Worm (Caenorhabditis elegans) whole organism, L4 larva: ENCODE data around the gene F26F2.10.
A peak's percentile ranks its signal among the peaks of the same experiment; 100 is the strongest.

ENCODE experiments used
- D1046.2 ChIP-seq: fragments of 200-800 bp; sonication (Bioruptor generic); IDR thresholded peaks from 2 replicates; pipeline ENCODE4 v1.3.6; 2022; ENCODE audit warnings: missing genetic modification characterization, missing compliant biosample characterization
- F10B5.3 ChIP-seq: sonication (generic microtip); optimal IDR thresholded peaks from 2 replicates; lab custom pipeline; 2016; ENCODE audit warnings: mild to moderate bottlenecking, missing genetic modification characterization, missing compliant biosample characterization
- F44E2.7 ChIP-seq: fragments of 200-800 bp; sonication (Bioruptor generic); IDR thresholded peaks from 2 replicates; pipeline ENCODE4 v2.1.2; 2022; ENCODE audit warnings: missing genetic modification characterization, missing compliant biosample characterization
- R02D3.7 ChIP-seq: fragments of 150-350 bp; sonication (generic microtip); optimal IDR thresholded peaks from 3 replicates; lab custom pipeline; 2014; ENCODE audit warnings: missing biosample characterization, missing genetic modification characterization
- T26A8.4 ChIP-seq: fragments of 200-800 bp; sonication (Bioruptor generic); IDR thresholded peaks from 2 replicates; pipeline ENCODE4 v1.3.6; 2022; ENCODE audit warnings: missing genetic modification characterization, missing compliant biosample characterization
- Y5F2A.4 ChIP-seq: fragments of 200-800 bp; sonication (Bioruptor generic); optimal IDR thresholded peaks from 2 replicates; lab custom pipeline; 2018; ENCODE audit warnings: mild to moderate bottlenecking, missing genetic modification characterization, missing compliant biosample characterization
- ZK546.5 ChIP-seq, 2 experiments: sonication (generic microtip); optimal IDR thresholded peaks; 2 replicates each; lab custom pipeline; 2017; ENCODE audit warnings: missing biosample characterization in 2 of 2, missing genetic modification characterization in 2 of 2
- aha-1 ChIP-seq: fragments of 150-350 bp; peaks from one replicate; lab custom pipeline; 2014; ENCODE audit warnings: missing biosample characterization, missing genetic modification characterization
- ama-1 ChIP-seq: fragments of 150-350 bp; optimal IDR thresholded peaks from 2 replicates; lab custom pipeline; 2014; ENCODE audit warnings: inconsistent platforms, mixed read lengths
- ceh-62 ChIP-seq: sonication (generic microtip); optimal IDR thresholded peaks from 2 replicates; lab custom pipeline; 2017; ENCODE audit warnings: missing biosample characterization, missing genetic modification characterization
- ctbp-1 ChIP-seq: fragments of 200-800 bp; sonication (Bioruptor generic); IDR thresholded peaks from 2 replicates; pipeline ENCODE4 v1.3.6; 2022; ENCODE audit warnings: missing genetic modification reagents, missing genetic modification characterization, missing compliant biosample characterization
- daf-12 ChIP-seq: fragments of 150-350 bp; optimal IDR thresholded peaks from 2 replicates; lab custom pipeline; 2014; ENCODE audit warnings: missing biosample characterization, missing genetic modification reagents, missing genetic modification characterization
- daf-16 ChIP-seq, 3 experiments: sonication (generic microtip); optimal IDR thresholded peaks; 2 replicates each; lab custom pipeline; 2016 to 2017; ENCODE audit warnings: missing genetic modification characterization in 3 of 3, missing genetic modification reagents in 3 of 3, mild to moderate bottlenecking in 2 of 3, missing compliant biosample characterization in 2 of 3, missing biosample characterization in 1 of 3, moderate library complexity in 1 of 3
- dmd-9 ChIP-seq: fragments of 200-800 bp; sonication (Bioruptor generic); IDR thresholded peaks from 2 replicates; pipeline ENCODE4 v1.3.6; 2022; ENCODE audit warnings: missing genetic modification reagents, missing genetic modification characterization, missing compliant biosample characterization
- duxl-1 ChIP-seq: sonication (generic microtip); optimal IDR thresholded peaks from 2 replicates; lab custom pipeline; 2016; ENCODE audit warnings: mild to moderate bottlenecking, missing genetic modification characterization, moderate library complexity, missing compliant biosample characterization; ENCODE audit not compliant: poor library complexity
- egl-43 ChIP-seq: fragments of 200-800 bp; sonication (Bioruptor generic); IDR thresholded peaks from 2 replicates; pipeline ENCODE4 v1.3.6; 2022; ENCODE audit warnings: missing genetic modification reagents, missing genetic modification characterization, missing compliant biosample characterization
- hif-1 ChIP-seq, 2 experiments: sonication (generic microtip); optimal IDR thresholded peaks; 2 replicates each; lab custom pipeline; 2016 to 2017; ENCODE audit warnings: missing compliant biosample characterization in 2 of 2, missing genetic modification characterization in 2 of 2, missing genetic modification reagents in 2 of 2, missing genotype in 2 of 2, mild to moderate bottlenecking in 1 of 2
- hlh-30 ChIP-seq: sonication (generic microtip); optimal IDR thresholded peaks from 2 replicates; lab custom pipeline; 2017; ENCODE audit warnings: antibody characterized with exemption, mild to moderate bottlenecking, missing genetic modification characterization, missing compliant biosample characterization; ENCODE audit not compliant: insufficient read depth
- hmg-1.1 ChIP-seq: fragments of 200-800 bp; sonication (Bioruptor generic); IDR thresholded peaks from 2 replicates; pipeline ENCODE4 v1.3.6; 2022; ENCODE audit warnings: missing genetic modification reagents, missing genetic modification characterization, missing compliant biosample characterization
- lin-15B ChIP-seq: fragments of 150-350 bp; sonication (generic microtip); optimal IDR thresholded peaks from 3 replicates; lab custom pipeline; 2014; ENCODE audit warnings: missing biosample characterization, missing genetic modification characterization
- lir-3 ChIP-seq: sonication (generic microtip); optimal IDR thresholded peaks from 2 replicates; lab custom pipeline; 2016; ENCODE audit warnings: mild to moderate bottlenecking, missing genetic modification characterization, missing compliant biosample characterization
- lsy-2 ChIP-seq, 2 experiments: fragments of 150-350 bp in 1 of 2; sonication (generic microtip) in 1 of 2; optimal IDR thresholded peaks; 2 replicates each; lab custom pipeline; 2014 to 2017; ENCODE audit warnings: missing biosample characterization in 2 of 2, missing genetic modification characterization in 2 of 2
- madf-5 ChIP-seq, 2 experiments: fragments of 200-800 bp; sonication (Bioruptor generic); IDR thresholded peaks; 2 replicates each; pipeline ENCODE4 v1.3.6; 2022; ENCODE audit warnings: missing compliant biosample characterization in 2 of 2, missing genetic modification characterization in 2 of 2
- mep-1 ChIP-seq: fragments of 150-350 bp; sonication (generic microtip); optimal IDR thresholded peaks from 3 replicates; lab custom pipeline; 2014; ENCODE audit warnings: missing biosample characterization, missing genetic modification characterization
- mxl-2 ChIP-seq: fragments of 200-800 bp; sonication (Bioruptor generic); conservative IDR thresholded peaks from 2 replicates; pipeline ENCODE4 v1.3.6; 2022; ENCODE audit warnings: missing genetic modification reagents, missing genetic modification characterization, missing compliant biosample characterization
- mxl-3 ChIP-seq: fragments of 200-800 bp; sonication (Bioruptor generic); optimal IDR thresholded peaks from 2 replicates; lab custom pipeline; 2018; ENCODE audit warnings: mild to moderate bottlenecking, missing genetic modification characterization, missing compliant biosample characterization
- nhr-10 ChIP-seq: fragments of 150-350 bp; optimal IDR thresholded peaks from 2 replicates; lab custom pipeline; 2014; ENCODE audit warnings: missing biosample characterization, missing genetic modification characterization
- nhr-102 ChIP-seq: sonication (generic microtip); optimal IDR thresholded peaks from 2 replicates; lab custom pipeline; 2016; ENCODE audit warnings: mild to moderate bottlenecking, missing genetic modification characterization, moderate library complexity, missing compliant biosample characterization
- nhr-11 ChIP-seq: fragments of 150-350 bp; optimal IDR thresholded peaks from 2 replicates; lab custom pipeline; 2014; ENCODE audit warnings: missing biosample characterization, missing genetic modification characterization
- nhr-25 ChIP-seq: sonication (generic microtip); optimal IDR thresholded peaks from 2 replicates; lab custom pipeline; 2017; ENCODE audit warnings: missing genetic modification characterization, mild to moderate bottlenecking, missing compliant biosample characterization, antibody characterized with exemption, moderate library complexity, borderline replicate concordance; ENCODE audit not compliant: insufficient read depth
- nhr-42 ChIP-seq: fragments of 200-800 bp; sonication (Bioruptor generic); IDR thresholded peaks from 2 replicates; pipeline ENCODE4 v1.3.6; 2022; ENCODE audit warnings: missing genetic modification characterization, missing compliant biosample characterization
- nhr-48 ChIP-seq: sonication (generic microtip); optimal IDR thresholded peaks from 2 replicates; lab custom pipeline; 2016; ENCODE audit warnings: mild to moderate bottlenecking, missing genetic modification characterization, missing compliant biosample characterization
- nhr-6 ChIP-seq: fragments of 150-350 bp; optimal IDR thresholded peaks from 2 replicates; lab custom pipeline; 2014; ENCODE audit warnings: missing biosample characterization, missing genetic modification characterization
- pqm-1 ChIP-seq: sonication (generic microtip); optimal IDR thresholded peaks from 2 replicates; lab custom pipeline; 2017; ENCODE audit warnings: missing biosample characterization, missing genetic modification characterization
- set-16 ChIP-seq: fragments of 200-800 bp; sonication (Bioruptor generic); IDR thresholded peaks from 2 replicates; pipeline ENCODE4 v1.3.6; 2022; ENCODE audit warnings: missing genetic modification reagents, missing genetic modification characterization, missing compliant biosample characterization
- skn-1 ChIP-seq: fragments of 150-350 bp; optimal IDR thresholded peaks from 2 replicates; lab custom pipeline; 2014; ENCODE audit warnings: missing biosample characterization, missing genetic modification characterization
- unc-62 ChIP-seq, 3 experiments: fragments of 150-350 bp in 1 of 3; sonication (generic microtip); optimal IDR thresholded peaks in 2 of 3; peaks in 1 of 3; 1 replicate in 1 of 3; 2 replicates in 2 of 3; lab custom pipeline; 2014 to 2017; ENCODE audit warnings: missing biosample characterization in 3 of 3, missing genetic modification characterization in 3 of 3, missing genetic modification reagents in 3 of 3, missing genotype in 1 of 3
- zag-1 ChIP-seq: fragments of 150-350 bp; optimal IDR thresholded peaks from 2 replicates; lab custom pipeline; 2014; ENCODE audit warnings: missing biosample characterization, missing genetic modification characterization
- zfp-2 ChIP-seq: sonication (generic microtip); optimal IDR thresholded peaks from 2 replicates; lab custom pipeline; 2016; ENCODE audit warnings: mild to moderate bottlenecking, missing genetic modification characterization, missing compliant biosample characterization
- ztf-7 ChIP-seq: fragments of 150-350 bp; optimal IDR thresholded peaks from 2 replicates; lab custom pipeline; 2014; ENCODE audit warnings: missing biosample characterization, missing genetic modification characterization

Gene F26F2.10

ce11 chrV:20618632-20619031 lies 24.0 kb upstream of the F26F2.10 start, which contains the start of gene F46B3.7:
TSS of gene F46B3.7 (minus strand) at chrV:20618732.
- TF ChIP-seq nhr-42 (GFP tag; lab: Robert Waterston, UW) = no peak
- no peak for TF ChIP-seq dmd-9 (GFP tag; lab: Robert Waterston, UW)
- TF ChIP-seq lin-15B (tag; lab: Kevin White, UChicago) = no peak
- TF ChIP-seq nhr-11 = no peak
- TF ChIP-seq Y5F2A.4 = no peak

ce11 chrV:20609494-20609893 lies 14.8 kb upstream of the F26F2.10 start, which contains the start of gene grd-2:
TSS of gene grd-2 (plus strand) at chrV:20609794.
- TF ChIP-seq unc-62 (GFP tag; optimal IDR thresholded peaks at IDR 0.05 in 1 of 2; lab: Kevin White, UChicago) (peak in 1 of 2 experiments; percentile 81), unc-62 (tag; optimal IDR thresholded peaks at IDR 0.05; lab: Kevin White, UChicago) (no peak), zag-1 (no peak)

ce11 chrV:20608688-20609087 lies 14.0 kb upstream of the F26F2.10 start, which contains the start of gene ttr-12:
TSS of gene ttr-12 (minus strand) at chrV:20608788.
- TF ChIP-seq nhr-10 (tag; lab: Kevin White, UChicago) = no peak
- peak; percentile 65 for TF ChIP-seq nhr-48 (tag; lab: Kevin White, UChicago)

ce11 chrV:20606617-20607016 lies 12.0 kb upstream of the F26F2.10 start, which contains the start of gene F46B3.23:
TSS of gene F46B3.23 (minus strand) at chrV:20606717.
- TF ChIP-seq daf-16 (GFP tag; optimal IDR thresholded peaks at IDR 0.05; lab: Kevin White, UChicago) = no peak
- no peak for TF ChIP-seq daf-16 (tag; optimal IDR thresholded peaks at IDR 0.05; lab: Kevin White, UChicago)
- TF ChIP-seq madf-5 (GFP tag; IDR thresholded peaks at IDR 0.05; lab: Robert Waterston, UW) = no peak
- no peak for TF ChIP-seq pqm-1 (tag; lab: Kevin White, UChicago)
- no peak for TF ChIP-seq ama-1
- no peak for TF ChIP-seq skn-1
- TF ChIP-seq daf-12 (tag; lab: Kevin White, UChicago) = no peak
- TF ChIP-seq lir-3 (tag; lab: Kevin White, UChicago) = no peak
- no peak for TF ChIP-seq F10B5.3 (tag; lab: Kevin White, UChicago)
- TF ChIP-seq dmd-9 (GFP tag; lab: Robert Waterston, UW) = no peak
- TF ChIP-seq zfp-2 (tag; lab: Kevin White, UChicago) = no peak
- TF ChIP-seq mxl-3 (GFP tag; lab: Kevin White, UChicago) = no peak
- TF ChIP-seq hlh-30 = no peak
- TF ChIP-seq ctbp-1 (GFP tag; lab: Robert Waterston, UW) = no peak
- TF ChIP-seq nhr-6 (tag; lab: Kevin White, UChicago) = no peak
- TF ChIP-seq mep-1 (tag; lab: Kevin White, UChicago) = no peak
- no peak for TF ChIP-seq duxl-1 (tag; lab: Kevin White, UChicago)
- no peak for TF ChIP-seq D1046.2 (GFP tag; lab: Robert Waterston, UW)
- no peak for TF ChIP-seq mxl-2 (GFP tag; lab: Robert Waterston, UW)
- TF ChIP-seq T26A8.4 (GFP tag; lab: Robert Waterston, UW) = no peak

- no peak for TF ChIP-seq ZK546.5 (tag; optimal IDR thresholded peaks at IDR 0.05; lab: Kevin White, UChicago)
- no peak for TF ChIP-seq mxl-2 (GFP tag; lab: Robert Waterston, UW)
- TF ChIP-seq set-16 (GFP tag; lab: Robert Waterston, UW) = peak; percentile 86
- no peak for TF ChIP-seq hmg-1.1 (GFP tag; lab: Robert Waterston, UW)
- 0 out of 2 replicates have a peak, but pooled peaks have one; percentile 69 for TF ChIP-seq F44E2.7 (GFP tag; lab: Robert Waterston, UW)
- no peak for TF ChIP-seq lsy-2 (tag; optimal IDR thresholded peaks at IDR 0.05; lab: Kevin White, UChicago)
- 0 out of 2 replicates have a peak, but pooled peaks have one; percentile 36 for TF ChIP-seq egl-43 (GFP tag; lab: Robert Waterston, UW)
- no peak for TF ChIP-seq ceh-62 (tag; lab: Kevin White, UChicago)
- TF ChIP-seq skn-1 = no peak
- no peak for TF ChIP-seq duxl-1 (tag; lab: Kevin White, UChicago)
- TF ChIP-seq mep-1 (tag; lab: Kevin White, UChicago) = no peak
- TF ChIP-seq hif-1 (tag; optimal IDR thresholded peaks at IDR 0.05; lab: Kevin White, UChicago) = no peak
- TF ChIP-seq aha-1 (tag; lab: Kevin White, UChicago) = no peak
- 0 out of 2 replicates have a peak, but pooled peaks have one; percentile 35 for TF ChIP-seq nhr-42 (GFP tag; lab: Robert Waterston, UW)
- no peak for TF ChIP-seq nhr-102
- no peak for TF ChIP-seq nhr-25
- TF ChIP-seq ztf-7 (tag; lab: Kevin White, UChicago) = no peak
- no peak for TF ChIP-seq R02D3.7 (tag; lab: Kevin White, UChicago)
- no peak for TF ChIP-seq pqm-1 (tag; lab: Kevin White, UChicago)
These were observed 10.0 kb upstream of the F26F2.10 start, which contains the start of gene ttr-57 for ce11 chrV:20604606-20605155. TSS of gene ttr-57 (plus strand) at chrV:20605105.
